Fruit fly (Drosophila melanogaster) whole organism, pupa: Measurements from ENCODE around the gene raw.

Experiments
- CG14655 ChIP-seq: fragments of 200-800 bp; sonication (Bioruptor generic); optimal IDR thresholded peaks from 3 replicates; lab custom pipeline; 2017; ENCODE audit warnings: mild to moderate bottlenecking, missing biosample characterization, missing genetic modification reagents, missing genetic modification characterization
- CG34367 ChIP-seq: fragments of 200-800 bp; sonication (Bioruptor generic); optimal IDR thresholded peaks from 2 replicates; lab custom pipeline; 2018; ENCODE audit warnings: missing biosample characterization, mild to moderate bottlenecking, missing genetic modification characterization
- CG8159 ChIP-seq: fragments of 200-800 bp; sonication (Bioruptor generic); optimal IDR thresholded peaks from 3 replicates; lab custom pipeline; 2018; ENCODE audit warnings: missing biosample characterization, mild to moderate bottlenecking, missing genetic modification characterization, moderate library complexity
- CG9948 ChIP-seq: fragments of 200-800 bp; sonication (Bioruptor generic); optimal IDR thresholded peaks from 2 replicates; lab custom pipeline; 2018; ENCODE audit warnings: missing biosample characterization, mild to moderate bottlenecking, missing genetic modification characterization, moderate library complexity
- EcR ChIP-seq: fragments of 200-800 bp; sonication (Bioruptor generic); optimal IDR thresholded peaks from 3 replicates; lab custom pipeline; 2019; ENCODE audit warnings: missing biosample characterization, missing genetic modification characterization, mild to moderate bottlenecking, moderate library complexity, missing genetic modification reagents
- Ets98B ChIP-seq: fragments of 200-800 bp; sonication (Bioruptor generic); IDR thresholded peaks from 2 replicates; pipeline ENCODE4 v1.3.6; 2022; ENCODE audit warnings: missing biosample characterization, missing genetic modification characterization
- Pif1A ChIP-seq: fragments of 200-800 bp; sonication (Bioruptor generic); optimal IDR thresholded peaks from 3 replicates; lab custom pipeline; 2016; ENCODE audit warnings: missing biosample characterization, missing genetic modification characterization
- Pif1B ChIP-seq: fragments of 200-800 bp; sonication (Bioruptor generic); optimal IDR thresholded peaks from 3 replicates; lab custom pipeline; 2016; ENCODE audit warnings: missing biosample characterization, missing genetic modification characterization
- fd96Ca ChIP-seq: fragments of 200-800 bp; sonication (Bioruptor generic); IDR thresholded peaks from 3 replicates; pipeline ENCODE4 v1.3.6; 2022; ENCODE audit warnings: missing biosample characterization, missing genetic modification characterization
- gl ChIP-seq: fragments of 200-800 bp; sonication (Bioruptor generic); optimal IDR thresholded peaks from 2 replicates; lab custom pipeline; 2018; ENCODE audit warnings: missing biosample characterization, mild to moderate bottlenecking, missing genetic modification characterization
- rn ChIP-seq: fragments of 200-800 bp; sonication (Bioruptor generic); IDR thresholded peaks from 2 replicates; pipeline ENCODE4 v1.3.6; 2022; ENCODE audit warnings: missing biosample characterization, missing genetic modification characterization

DNA sequence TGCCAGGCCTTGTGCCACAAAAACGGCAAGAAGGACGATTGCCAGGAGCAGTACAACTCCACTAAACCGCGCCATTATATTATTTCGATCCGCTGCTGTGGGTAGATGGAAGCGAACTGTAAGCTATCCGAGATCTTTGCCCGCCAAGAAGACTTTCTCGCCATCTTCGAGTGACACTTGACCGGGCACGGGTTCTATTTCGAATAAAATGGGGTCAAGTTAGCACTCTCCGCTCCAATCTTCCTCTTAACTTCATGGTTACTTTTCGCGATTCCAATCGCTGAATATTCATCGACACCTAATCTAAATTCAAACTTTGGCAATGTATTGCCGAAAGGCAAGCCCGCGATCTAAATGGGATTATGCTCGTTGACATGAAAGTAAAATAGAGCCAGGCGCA, 56.2 kb downstream of the raw start, which contains the start of gene CG9289:
- TF ChIP-seq rn (GFP tag; lab: Robert Waterston, UW) = no peak
- TF ChIP-seq CG9948 = no peak
- no peak for TF ChIP-seq CG14655 (GFP tag; lab: Kevin White, UChicago)
- no peak for TF ChIP-seq CG34367
- no peak for TF ChIP-seq fd96Ca (GFP tag; lab: Robert Waterston, UW)
- TF ChIP-seq EcR (GFP tag; lab: Kevin White, UChicago) = no peak
- TF ChIP-seq gl (tag; lab: Kevin White, UChicago) = no peak
- no peak for TF ChIP-seq CG8159
- no peak for TF ChIP-seq Pif1A (GFP tag; lab: Kevin White, UChicago)
- TF ChIP-seq Pif1B (GFP tag; lab: Kevin White, UChicago) = no peak
- TF ChIP-seq Ets98B (GFP tag; lab: Robert Waterston, UW) = no peak
